Fruit fly (Drosophila melanogaster) whole organism, embryonic: ENCODE results near the gene tws.

ENCODE experiments used
- Ada2b ChIP-seq: fragments of 200-800 bp; sonication (Bioruptor generic); IDR thresholded peaks from 2 replicates; pipeline ENCODE4 v1.3.6; 2022; ENCODE audit warnings: missing biosample characterization, missing genetic modification characterization
- CG11093 ChIP-seq: fragments of 200-800 bp; sonication (Bioruptor generic); IDR thresholded peaks from 3 replicates; pipeline ENCODE4 v1.3.6; 2022; ENCODE audit warnings: missing biosample characterization, missing genetic modification characterization
- CG11456 ChIP-seq: fragments of 200-800 bp; sonication (Bioruptor generic); IDR thresholded peaks from 3 replicates; pipeline ENCODE4 v1.3.6; 2022; ENCODE audit warnings: missing biosample characterization, missing genetic modification characterization
- CG11560 ChIP-seq: fragments of 200-800 bp; sonication (Bioruptor generic); IDR thresholded peaks from 3 replicates; pipeline ENCODE4 v1.3.6; 2022; ENCODE audit warnings: missing biosample characterization, missing genetic modification characterization
- CG13624 ChIP-seq: fragments of 200-800 bp; sonication (Bioruptor generic); optimal IDR thresholded peaks from 2 replicates; lab custom pipeline; 2016; ENCODE audit warnings: missing biosample characterization, missing genetic modification characterization
- CG15479 ChIP-seq: fragments of 200-800 bp; sonication (Bioruptor generic); optimal IDR thresholded peaks from 3 replicates; lab custom pipeline; 2019; ENCODE audit warnings: missing biosample characterization, mild to moderate bottlenecking, missing genetic modification characterization, moderate library complexity
- CG15696 ChIP-seq: fragments of 200-800 bp; sonication (Bioruptor generic); optimal IDR thresholded peaks from 2 replicates; lab custom pipeline; 2019; ENCODE audit warnings: missing biosample characterization, mild to moderate bottlenecking, missing genetic modification characterization, moderate library complexity
- CG30020 ChIP-seq: fragments of 200-800 bp; optimal IDR thresholded peaks from 2 replicates; lab custom pipeline; 2019; ENCODE audit warnings: missing biosample characterization, mild to moderate bottlenecking, missing genetic modification characterization, moderate library complexity
- CG3281 ChIP-seq: fragments of 200-800 bp; sonication (Bioruptor generic); optimal IDR thresholded peaks from 3 replicates; lab custom pipeline; 2017; ENCODE audit warnings: missing biosample characterization, mild to moderate bottlenecking, missing genetic modification characterization
- CG6654 ChIP-seq: fragments of 200-800 bp; sonication (Bioruptor generic); optimal IDR thresholded peaks from 2 replicates; lab custom pipeline; 2017; ENCODE audit warnings: missing biosample characterization, mild to moderate bottlenecking, missing genetic modification characterization
- CG7556 ChIP-seq: fragments of 200-800 bp; sonication (Bioruptor generic); optimal IDR thresholded peaks from 2 replicates; lab custom pipeline; 2017; ENCODE audit warnings: missing biosample characterization, mild to moderate bottlenecking, missing genetic modification characterization
- CG7963 ChIP-seq: fragments of 200-800 bp; sonication (Bioruptor generic); IDR thresholded peaks from 3 replicates; pipeline ENCODE4 v1.3.6; 2022; ENCODE audit warnings: missing biosample characterization, missing genetic modification characterization; ENCODE audit not compliant: partially characterized antibody
- CG9609 ChIP-seq: fragments of 200-800 bp; sonication (Bioruptor generic); optimal IDR thresholded peaks from 3 replicates; lab custom pipeline; 2016; ENCODE audit warnings: missing biosample characterization, missing genetic modification characterization
- CG9876 ChIP-seq: fragments of 200-800 bp; sonication (Bioruptor generic); optimal IDR thresholded peaks from 2 replicates; lab custom pipeline; 2016; ENCODE audit warnings: missing biosample characterization, missing genetic modification characterization
- CHES-1-like ChIP-seq: fragments of 200-800 bp; sonication (Bioruptor generic); optimal IDR thresholded peaks from 2 replicates; lab custom pipeline; 2016; ENCODE audit warnings: missing biosample characterization, missing genetic modification characterization
- Camta ChIP-seq: fragments of 200-800 bp; sonication (Bioruptor generic); optimal IDR thresholded peaks from 2 replicates; lab custom pipeline; 2016; ENCODE audit warnings: missing biosample characterization, missing genetic modification characterization
- D19A ChIP-seq: fragments of 200-800 bp; optimal IDR thresholded peaks from 3 replicates; lab custom pipeline; 2019; ENCODE audit warnings: missing biosample characterization, mild to moderate bottlenecking, missing genetic modification characterization, moderate library complexity
- Dad ChIP-seq: fragments of 200-800 bp; sonication (Bioruptor generic); optimal IDR thresholded peaks from 3 replicates; lab custom pipeline; 2016; ENCODE audit warnings: missing biosample characterization, missing genetic modification characterization
- Deaf1 ChIP-seq: fragments of 200-800 bp; optimal IDR thresholded peaks from 3 replicates; lab custom pipeline; 2019; ENCODE audit warnings: missing biosample characterization, mild to moderate bottlenecking, missing genetic modification characterization, moderate library complexity
- Drgx ChIP-seq: fragments of 200-800 bp; sonication (Bioruptor generic); IDR thresholded peaks from 2 replicates; pipeline ENCODE4 v1.3.6; 2022; ENCODE audit warnings: missing biosample characterization, missing genetic modification characterization
- Fer3 ChIP-seq: fragments of 200-800 bp; sonication (Bioruptor generic); optimal IDR thresholded peaks from 2 replicates; lab custom pipeline; 2018; ENCODE audit warnings: missing biosample characterization, mild to moderate bottlenecking, missing genetic modification characterization, moderate library complexity
- Hr78 ChIP-seq, 2 experiments: fragments of 200-800 bp in 1 of 2; fragments of >200 bp in 1 of 2; sonication (Bioruptor generic) in 1 of 2; optimal IDR thresholded peaks; 2 replicates each; lab custom pipeline; 2017 to 2019; ENCODE audit warnings: missing biosample characterization in 2 of 2, missing genetic modification characterization in 2 of 2, mild to moderate bottlenecking in 1 of 2, moderate library complexity in 1 of 2
- Meics ChIP-seq: fragments of 200-800 bp; sonication (Bioruptor generic); optimal IDR thresholded peaks from 2 replicates; lab custom pipeline; 2017; ENCODE audit warnings: missing biosample characterization, mild to moderate bottlenecking, missing genetic modification characterization
- Rx ChIP-seq: fragments of 200-800 bp; sonication (Bioruptor generic); IDR thresholded peaks from 2 replicates; pipeline ENCODE4 v1.3.6; 2022; ENCODE audit warnings: missing biosample characterization, missing genetic modification characterization
- Sox102F ChIP-seq: fragments of 200-800 bp; sonication (Bioruptor generic); optimal IDR thresholded peaks from 2 replicates; lab custom pipeline; 2018; ENCODE audit warnings: missing biosample characterization, mild to moderate bottlenecking, missing genetic modification characterization, moderate library complexity
- az2 ChIP-seq: fragments of 200-800 bp; sonication (Bioruptor generic); optimal IDR thresholded peaks from 3 replicates; lab custom pipeline; 2016; ENCODE audit warnings: missing biosample characterization, missing genetic modification characterization
- cad ChIP-seq: fragments of >200 bp; optimal IDR thresholded peaks from 2 replicates; lab custom pipeline; 2017; ENCODE audit warnings: missing biosample characterization, missing genetic modification characterization
- croc ChIP-seq: fragments of 200-800 bp; sonication (Bioruptor generic); conservative IDR thresholded peaks from 3 replicates; pipeline ENCODE4 v1.3.6; 2022; ENCODE audit warnings: missing biosample characterization, missing genetic modification characterization
- dmrt11E ChIP-seq: fragments of 200-800 bp; sonication (Bioruptor generic); optimal IDR thresholded peaks from 3 replicates; lab custom pipeline; 2018; ENCODE audit warnings: missing biosample characterization, mild to moderate bottlenecking, missing genetic modification characterization, moderate library complexity
- dmrt99B ChIP-seq: fragments of 200-800 bp; sonication (Bioruptor generic); optimal IDR thresholded peaks from 2 replicates; lab custom pipeline; 2018; ENCODE audit warnings: missing biosample characterization, mild to moderate bottlenecking, missing genetic modification characterization, moderate library complexity
- dysf ChIP-seq: fragments of 200-800 bp; sonication (Bioruptor generic); IDR thresholded peaks from 3 replicates; pipeline ENCODE4 v1.3.6; 2022; ENCODE audit warnings: missing biosample characterization, missing genetic modification characterization
- emc ChIP-seq: fragments of 200-800 bp; sonication (Bioruptor generic); optimal IDR thresholded peaks from 2 replicates; lab custom pipeline; 2016; ENCODE audit warnings: missing biosample characterization, missing genetic modification characterization
- fu2 ChIP-seq: fragments of 200-800 bp; sonication (Bioruptor generic); optimal IDR thresholded peaks from 2 replicates; lab custom pipeline; 2016; ENCODE audit warnings: missing biosample characterization, missing genetic modification characterization
- gce ChIP-seq: fragments of 200-800 bp; sonication (Bioruptor generic); IDR thresholded peaks from 3 replicates; pipeline ENCODE4 v1.3.6; 2022; ENCODE audit warnings: missing biosample characterization, missing genetic modification characterization
- hkb ChIP-seq, 2 experiments: fragments of 200-800 bp in 1 of 2; fragments of >200 bp in 1 of 2; sonication (Bioruptor generic) in 1 of 2; IDR thresholded peaks in 1 of 2; optimal IDR thresholded peaks in 1 of 2; 2 replicates each; pipeline versions ENCODE4 v1.3.6 to Lab custom; 2017 to 2022; ENCODE audit warnings: missing biosample characterization in 1 of 2, missing genetic modification characterization in 1 of 2
- lola ChIP-seq, 3 experiments: fragments of >200 bp in 2 of 3; fragments of 200-800 bp in 1 of 3; sonication (Bioruptor generic) in 1 of 3; optimal IDR thresholded peaks; 2 replicates each; lab custom pipeline; 2017 to 2019; ENCODE audit warnings: missing biosample characterization in 3 of 3, missing genetic modification characterization in 3 of 3, mild to moderate bottlenecking in 1 of 3, moderate library complexity in 1 of 3
- pb ChIP-seq: fragments of 200-800 bp; sonication (Bioruptor generic); optimal IDR thresholded peaks from 3 replicates; lab custom pipeline; 2016; ENCODE audit warnings: missing biosample characterization, missing genetic modification characterization
- phol ChIP-seq: fragments of 200-800 bp; sonication (Bioruptor generic); optimal IDR thresholded peaks from 3 replicates; lab custom pipeline; 2018; ENCODE audit warnings: missing biosample characterization, mild to moderate bottlenecking, missing genetic modification characterization, moderate library complexity
- ranshi ChIP-seq: fragments of 200-800 bp; sonication (Bioruptor generic); IDR thresholded peaks from 2 replicates; pipeline ENCODE4 v1.3.6; 2022; ENCODE audit warnings: missing biosample characterization, missing genetic modification characterization
- repo ChIP-seq: fragments of 200-800 bp; sonication (Bioruptor generic); optimal IDR thresholded peaks from 2 replicates; lab custom pipeline; 2016; ENCODE audit warnings: missing biosample characterization, missing genetic modification characterization
- row ChIP-seq: fragments of 200-800 bp; sonication (Bioruptor generic); IDR thresholded peaks from 3 replicates; pipeline ENCODE4 v1.3.6; 2022; ENCODE audit warnings: missing biosample characterization, missing genetic modification characterization
- sim ChIP-seq: fragments of 200-800 bp; sonication (Bioruptor generic); IDR thresholded peaks from 2 replicates; pipeline ENCODE4 v1.3.6; 2022; ENCODE audit warnings: missing biosample characterization, missing genetic modification characterization
- sug ChIP-seq: fragments of 200-800 bp; optimal IDR thresholded peaks from 2 replicates; lab custom pipeline; 2019; ENCODE audit warnings: missing biosample characterization, mild to moderate bottlenecking, missing genetic modification characterization, moderate library complexity
- tgo ChIP-seq: fragments of 200-800 bp; sonication (Bioruptor generic); IDR thresholded peaks from 3 replicates; pipeline ENCODE4 v1.3.6; 2022; ENCODE audit warnings: missing biosample characterization, missing genetic modification characterization
- tin ChIP-seq: fragments of 200-800 bp; sonication (Bioruptor generic); optimal IDR thresholded peaks from 3 replicates; lab custom pipeline; 2016; ENCODE audit warnings: missing biosample characterization, missing genetic modification characterization
- tll ChIP-seq, 2 experiments: fragments of 200-800 bp in 1 of 2; fragments of >200 bp in 1 of 2; sonication (Bioruptor generic) in 1 of 2; optimal IDR thresholded peaks; 2 replicates each; lab custom pipeline; 2017 to 2019; ENCODE audit warnings: missing biosample characterization in 2 of 2, missing genetic modification characterization in 2 of 2, mild to moderate bottlenecking in 1 of 2, moderate library complexity in 1 of 2
- trem ChIP-seq: fragments of 200-800 bp; optimal IDR thresholded peaks from 3 replicates; lab custom pipeline; 2019; ENCODE audit warnings: missing biosample characterization, mild to moderate bottlenecking, missing genetic modification characterization, moderate library complexity
- tup ChIP-seq: fragments of 200-800 bp; sonication (Bioruptor generic); optimal IDR thresholded peaks from 2 replicates; lab custom pipeline; 2016; ENCODE audit warnings: missing biosample characterization, mild to moderate bottlenecking, missing genetic modification characterization, moderate library complexity
- unpg ChIP-seq: fragments of 200-800 bp; sonication (Bioruptor generic); optimal IDR thresholded peaks from 3 replicates; lab custom pipeline; 2018; ENCODE audit warnings: missing biosample characterization, mild to moderate bottlenecking, missing genetic modification characterization, moderate library complexity

Gene tws

dm6 chr3R:10112195-10112594 lies 27.4 kb downstream of the tws start, which contains the start of gene CAH7 (continued):
- TF ChIP-seq tgo (GFP tag; lab: Robert Waterston, UW) = no peak
- TF ChIP-seq CG11093 (GFP tag; lab: Robert Waterston, UW) = 0 out of 3 replicates have a peak, but pooled peaks have one; percentile 2
- TF ChIP-seq CG9609 (GFP tag; lab: Kevin White, UChicago) = no peak
- TF ChIP-seq CG9876 = no peak
- TF ChIP-seq sim = no peak
- no peak for TF ChIP-seq CG30020 (tag; lab: Kevin White, UChicago)
- no peak for TF ChIP-seq CG11560 (tag; lab: Robert Waterston, UW)
- peak; percentile 82 for TF ChIP-seq CG15479 (GFP tag; lab: Kevin White, UChicago)
- TF ChIP-seq tup (GFP tag; lab: Kevin White, UChicago) = no peak
- TF ChIP-seq gce (GFP tag; lab: Robert Waterston, UW) = no peak
- TF ChIP-seq Deaf1 = no peak
- TF ChIP-seq hkb (optimal IDR thresholded peaks at IDR 0.05; lab: Kevin White, UChicago) = no peak
- 0 out of 2 replicates have a peak, but pooled peaks have one; percentile 2 for TF ChIP-seq hkb (GFP tag; IDR thresholded peaks at IDR 0.05; lab: Robert Waterston, UW)
- peak; percentile 42 for TF ChIP-seq cad (GFP tag; lab: Kevin White, UChicago)
- no peak for TF ChIP-seq CG6654 (GFP tag; lab: Kevin White, UChicago)

- TF ChIP-seq CG7556 (GFP tag; lab: Kevin White, UChicago) (peak; percentile 45), dmrt11E (peak; percentile 33), pb (GFP tag; lab: Kevin White, UChicago) (no peak), Drgx (GFP tag; lab: Robert Waterston, UW) (peak; percentile 43), Camta (GFP tag; lab: Kevin White, UChicago) (no peak), CG15696 (tag; lab: Kevin White, UChicago) (peak; percentile 24), phol (tag; lab: Kevin White, UChicago) (peak; percentile 42), CG13624 (no peak), trem (peak; percentile 0), emc (no peak), Sox102F (no peak), CG11456 (GFP tag; lab: Robert Waterston, UW) (no peak), tin (GFP tag; lab: Kevin White, UChicago) (no peak), Hr78 (GFP tag; optimal IDR thresholded peaks at IDR 0.05; lab: Kevin White, UChicago) (no peak), CG3281 (GFP tag; lab: Kevin White, UChicago) (peak; percentile 4), ranshi (0 out of 2 replicates have a peak, but pooled peaks have one; percentile 22), dysf (GFP tag; lab: Robert Waterston, UW) (0 out of 3 replicates have a peak, but pooled peaks have one; percentile 16), Ada2b (no peak), Rx (GFP tag; lab: Robert Waterston, UW) (no peak), row (no peak; the same call in 2 of the 3 replicates), Meics (GFP tag; lab: Kevin White, UChicago) (peak; percentile 12), dmrt99B (tag; lab: Kevin White, UChicago) (peak; percentile 5), tll (GFP tag; optimal IDR thresholded peaks at IDR 0.05; lab: Kevin White, UChicago) (no peak), repo (no peak), az2 (peak; percentile 25), D19A (tag; lab: Kevin White, UChicago) (peak; percentile 34), Fer3 (tag; lab: Kevin White, UChicago) (no peak), fu2 (GFP tag; lab: Kevin White, UChicago) (no peak), croc (GFP tag; lab: Robert Waterston, UW) (no peak), CG11093 (GFP tag; lab: Robert Waterston, UW) (0 out of 3 replicates have a peak, but pooled peaks have one; percentile 30), Dad (GFP tag; lab: Kevin White, UChicago) (no peak), sug (tag; lab: Kevin White, UChicago) (no peak), CHES-1-like (GFP tag; lab: Kevin White, UChicago) (no peak), CG7963 (GFP tag; lab: Robert Waterston, UW) (no peak), lola (GFP tag; optimal IDR thresholded peaks at IDR 0.05; lab: Kevin White, UChicago) (peak in 1 of 3 experiments; percentile 40), unpg (GFP tag; lab: Kevin White, UChicago) (peak; percentile 27)
These were observed 27.8 kb downstream of the tws start for dm6 chr3R:10111815-10112185.
